Worm (Caenorhabditis elegans) whole organism, midembryonic: Measurements from ENCODE around the gene T19B10.2.

Experiments
- T22C8.4 ChIP-seq: fragments of 200-800 bp; sonication (Bioruptor generic); IDR thresholded peaks from 2 replicates; pipeline ENCODE4 v1.3.6; 2022; ENCODE audit warnings: missing genetic modification characterization, missing compliant biosample characterization
- cog-1 ChIP-seq: sonication (generic microtip); optimal IDR thresholded peaks from 2 replicates; lab custom pipeline; 2016; ENCODE audit warnings: missing genetic modification characterization, missing compliant biosample characterization
- flt-1 ChIP-seq: fragments of 200-800 bp; sonication (Bioruptor generic); IDR thresholded peaks from 2 replicates; pipeline ENCODE4 v1.3.6; 2022; ENCODE audit warnings: missing genetic modification characterization, missing compliant biosample characterization
- klf-2 ChIP-seq: fragments of 200-800 bp; sonication (Bioruptor generic); conservative IDR thresholded peaks from 2 replicates; pipeline ENCODE4 v1.3.6; 2022; ENCODE audit warnings: missing genetic modification reagents, missing genetic modification characterization, missing compliant biosample characterization
- med-1 ChIP-seq: sonication (generic microtip); optimal IDR thresholded peaks from 2 replicates; lab custom pipeline; 2017; ENCODE audit warnings: missing genetic modification characterization, mild to moderate bottlenecking, missing compliant biosample characterization, antibody characterized with exemption, missing genetic modification reagents; ENCODE audit not compliant: insufficient read depth
- ref-1 ChIP-seq: fragments of 200-800 bp; sonication (Bioruptor generic); conservative IDR thresholded peaks from 2 replicates; pipeline ENCODE4 v1.3.6; 2022; ENCODE audit warnings: missing genetic modification reagents, missing genetic modification characterization, missing compliant biosample characterization
- tab-1 ChIP-seq: fragments of 200-800 bp; sonication (Bioruptor generic); IDR thresholded peaks from 2 replicates; pipeline ENCODE4 v1.3.6; 2022; ENCODE audit warnings: missing genetic modification characterization, missing compliant biosample characterization
- ztf-23 ChIP-seq: fragments of 200-800 bp; sonication (Bioruptor generic); IDR thresholded peaks from 2 replicates; pipeline ENCODE4 v1.3.6; 2022; ENCODE audit warnings: missing genetic modification reagents, missing genetic modification characterization, missing compliant biosample characterization
- ztf-29 ChIP-seq: fragments of 200-800 bp; sonication (Bioruptor generic); IDR thresholded peaks from 2 replicates; pipeline ENCODE4 v1.3.6; 2022; ENCODE audit warnings: missing genetic modification reagents, missing genetic modification characterization, missing compliant biosample characterization

The T19B10.2 gene

ce11 chrV:11220936-11221335 is at the start of gene T19B10.2:
Gene T19B10.2 (plus strand): TSS chrV:11221302.
- no peak for TF ChIP-seq ztf-29
- no peak for TF ChIP-seq tab-1 (GFP tag; lab: Robert Waterston, UW)
- TF ChIP-seq ref-1 = no peak
- TF ChIP-seq klf-2 = no peak
- TF ChIP-seq T22C8.4 (GFP tag; lab: Robert Waterston, UW) = no peak
- no peak for TF ChIP-seq med-1 (GFP tag; lab: Kevin White, UChicago)
- TF ChIP-seq flt-1 (GFP tag; lab: Robert Waterston, UW) = no peak
- TF ChIP-seq cog-1 (tag; lab: Kevin White, UChicago) = no peak
- TF ChIP-seq ztf-23 (GFP tag; lab: Robert Waterston, UW) = no peak

DNA sequence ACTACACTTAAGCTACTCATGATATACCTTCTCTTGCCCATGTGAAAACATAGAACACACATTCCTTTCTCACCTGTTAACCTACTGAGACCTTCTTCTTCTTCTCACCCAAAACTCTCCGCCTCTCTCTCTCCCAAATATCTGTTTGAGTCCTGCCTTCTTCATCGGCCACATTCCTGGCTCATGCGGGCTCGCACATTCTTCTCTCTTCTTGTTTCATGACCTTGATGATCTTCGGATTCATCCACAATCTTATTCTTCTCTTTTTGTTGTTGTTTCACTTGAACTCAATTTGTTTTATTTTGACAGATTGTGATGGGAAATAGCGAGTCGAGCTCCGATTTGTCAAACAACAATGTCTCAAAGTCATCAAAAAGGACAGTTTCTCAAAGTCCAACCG is 49.2 kb upstream of the T19B10.2 start, which contains the start of gene T19C4.5:
Gene T19C4.5 (plus strand): TSS at position 308 of the 400 bp plus-strand sequence.
- TF ChIP-seq ztf-23 (GFP tag; lab: Robert Waterston, UW) (no peak), T22C8.4 (GFP tag; lab: Robert Waterston, UW) (no peak), ref-1 (no peak), flt-1 (GFP tag; lab: Robert Waterston, UW) (no peak), ztf-29 (no peak), tab-1 (GFP tag; lab: Robert Waterston, UW) (no peak), klf-2 (no peak), med-1 (GFP tag; lab: Kevin White, UChicago) (no peak), cog-1 (tag; lab: Kevin White, UChicago) (no peak)

- no peak for TF ChIP-seq ztf-23 (GFP tag; lab: Robert Waterston, UW)
- no peak for TF ChIP-seq T22C8.4 (GFP tag; lab: Robert Waterston, UW)
- TF ChIP-seq med-1 (GFP tag; lab: Kevin White, UChicago) = no peak
- TF ChIP-seq klf-2 = no peak
- no peak for TF ChIP-seq flt-1 (GFP tag; lab: Robert Waterston, UW)
- TF ChIP-seq ztf-29 = no peak
- TF ChIP-seq tab-1 (GFP tag; lab: Robert Waterston, UW) = no peak
- TF ChIP-seq ref-1 = no peak
- no peak for TF ChIP-seq cog-1 (tag; lab: Kevin White, UChicago)
Observed at ce11 chrV:11172667-11173066, 48.4 kb upstream of the T19B10.2 start.

- no peak for TF ChIP-seq ztf-29
- TF ChIP-seq med-1 (GFP tag; lab: Kevin White, UChicago) = no peak
- TF ChIP-seq ztf-23 (GFP tag; lab: Robert Waterston, UW) = no peak
- no peak for TF ChIP-seq flt-1 (GFP tag; lab: Robert Waterston, UW)
- no peak for TF ChIP-seq T22C8.4 (GFP tag; lab: Robert Waterston, UW)
- no peak for TF ChIP-seq klf-2
- no peak for TF ChIP-seq ref-1
- no peak for TF ChIP-seq tab-1 (GFP tag; lab: Robert Waterston, UW)
- TF ChIP-seq cog-1 (tag; lab: Kevin White, UChicago) = no peak
Observed at ce11 chrV:11174663-11175062, 46.4 kb upstream of the T19B10.2 start.

DNA sequence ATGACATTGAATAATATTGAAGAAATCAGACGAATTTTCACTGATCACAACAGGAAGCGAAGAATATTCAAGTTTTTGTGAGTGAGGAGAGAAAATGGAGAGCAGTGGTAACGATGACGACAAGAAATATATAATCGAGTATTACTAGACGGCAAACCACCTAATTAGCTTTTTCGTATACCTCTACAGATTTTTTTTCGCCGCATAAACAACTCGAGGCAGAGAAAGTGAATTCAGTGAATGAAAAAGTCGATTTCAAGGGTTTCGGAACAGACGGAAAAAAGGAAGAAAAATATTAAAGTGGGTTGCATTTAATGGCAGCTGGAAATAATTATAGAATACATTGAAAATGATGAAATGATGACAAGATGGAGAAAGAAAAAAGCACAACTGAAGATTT is 43.5 kb upstream of the T19B10.2 start, which contains the start of gene gpa-1:
Gene gpa-1 (minus strand): TSS at position 101 of the 400 bp plus-strand sequence.
- TF ChIP-seq ztf-23 (GFP tag; lab: Robert Waterston, UW) (no peak), ref-1 (no peak), med-1 (GFP tag; lab: Kevin White, UChicago) (no peak), flt-1 (GFP tag; lab: Robert Waterston, UW) (no peak), klf-2 (no peak), tab-1 (GFP tag; lab: Robert Waterston, UW) (no peak), ztf-29 (no peak), T22C8.4 (GFP tag; lab: Robert Waterston, UW) (no peak)

DNA sequence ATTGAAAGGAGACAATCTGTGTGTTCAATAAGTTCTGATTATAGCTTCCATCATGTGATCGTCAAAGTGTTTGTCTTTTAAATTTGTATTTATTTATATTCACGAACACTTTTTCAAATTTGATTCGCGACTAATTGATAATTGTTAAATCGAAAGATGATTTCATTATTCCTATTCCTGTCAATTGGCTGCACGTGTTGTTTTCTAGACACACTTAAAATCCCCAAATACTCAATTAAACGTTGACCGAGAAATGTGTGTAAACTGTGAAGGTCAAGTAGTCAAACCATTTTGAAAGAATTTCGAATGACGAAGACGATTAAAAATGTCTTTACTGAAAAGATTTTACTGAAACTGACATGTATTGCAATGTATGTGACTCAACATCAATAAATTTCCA is 40.2 kb upstream of the T19B10.2 start:
- TF ChIP-seq ref-1 = no peak
- TF ChIP-seq klf-2 = no peak
- TF ChIP-seq med-1 (GFP tag; lab: Kevin White, UChicago) = no peak
- TF ChIP-seq cog-1 (tag; lab: Kevin White, UChicago) = no peak
- TF ChIP-seq T22C8.4 (GFP tag; lab: Robert Waterston, UW) = no peak
- no peak for TF ChIP-seq flt-1 (GFP tag; lab: Robert Waterston, UW)
- TF ChIP-seq ztf-23 (GFP tag; lab: Robert Waterston, UW) = no peak
- TF ChIP-seq tab-1 (GFP tag; lab: Robert Waterston, UW) = no peak
- no peak for TF ChIP-seq ztf-29

DNA sequence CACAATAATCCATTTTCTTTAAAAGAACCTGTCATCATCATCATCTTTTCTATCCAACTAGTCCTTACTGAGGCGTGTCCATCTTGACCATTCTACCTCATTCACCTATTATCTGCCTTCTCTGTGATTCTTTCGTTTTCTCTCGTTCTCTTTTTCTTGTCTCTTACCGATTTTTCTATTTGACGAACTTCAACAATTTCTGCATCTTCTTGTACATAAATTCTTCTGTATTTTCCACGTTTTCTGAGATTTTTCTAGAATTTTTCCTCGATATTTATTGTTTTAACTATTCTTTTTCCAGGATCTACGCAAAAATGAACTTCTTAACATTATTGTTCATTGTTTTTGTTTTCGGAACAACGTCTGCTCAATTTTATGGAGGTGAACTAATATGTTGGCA is 38.2 kb upstream of the T19B10.2 start, which contains the start of gene cnc-10:
Gene cnc-10 (plus strand): TSS at position 301 of the 400 bp plus-strand sequence.
- TF ChIP-seq klf-2 (no peak), med-1 (GFP tag; lab: Kevin White, UChicago) (no peak)

- TF ChIP-seq ref-1 = no peak
- no peak for TF ChIP-seq tab-1 (GFP tag; lab: Robert Waterston, UW)
Observed at ce11 chrV:11190983-11191382, 30.1 kb upstream of the T19B10.2 start, which contains the start of gene lgc-49. Gene lgc-49 (plus strand): TSS chrV:11191283.

ce11 chrV:11196109-11196508 is 25.0 kb upstream of the T19B10.2 start, which contains the start of gene clc-6:
Gene clc-6 (minus strand): TSS chrV:11196209.
- no peak for TF ChIP-seq flt-1 (GFP tag; lab: Robert Waterston, UW)
- TF ChIP-seq ztf-23 (GFP tag; lab: Robert Waterston, UW) = no peak
- TF ChIP-seq ztf-29 = no peak
- TF ChIP-seq T22C8.4 (GFP tag; lab: Robert Waterston, UW) = no peak
- no peak for TF ChIP-seq ref-1
- TF ChIP-seq med-1 (GFP tag; lab: Kevin White, UChicago) = no peak
- TF ChIP-seq klf-2 = no peak
- TF ChIP-seq cog-1 (tag; lab: Kevin White, UChicago) = no peak
- TF ChIP-seq tab-1 (GFP tag; lab: Robert Waterston, UW) = no peak

- no peak for TF ChIP-seq klf-2
- TF ChIP-seq med-1 (GFP tag; lab: Kevin White, UChicago) = no peak
- no peak for TF ChIP-seq cog-1 (tag; lab: Kevin White, UChicago)
- TF ChIP-seq ref-1 = no peak
- no peak for TF ChIP-seq tab-1 (GFP tag; lab: Robert Waterston, UW)
- TF ChIP-seq T22C8.4 (GFP tag; lab: Robert Waterston, UW) = no peak
- TF ChIP-seq ztf-29 = no peak
- no peak for TF ChIP-seq flt-1 (GFP tag; lab: Robert Waterston, UW)
- TF ChIP-seq ztf-23 (GFP tag; lab: Robert Waterston, UW) = no peak
Observed at ce11 chrV:11196631-11197258, 24.4 kb upstream of the T19B10.2 start.
